Fruit fly (Drosophila melanogaster): ENCODE results near the gene IFT46.

IFT46 gene

DNA sequence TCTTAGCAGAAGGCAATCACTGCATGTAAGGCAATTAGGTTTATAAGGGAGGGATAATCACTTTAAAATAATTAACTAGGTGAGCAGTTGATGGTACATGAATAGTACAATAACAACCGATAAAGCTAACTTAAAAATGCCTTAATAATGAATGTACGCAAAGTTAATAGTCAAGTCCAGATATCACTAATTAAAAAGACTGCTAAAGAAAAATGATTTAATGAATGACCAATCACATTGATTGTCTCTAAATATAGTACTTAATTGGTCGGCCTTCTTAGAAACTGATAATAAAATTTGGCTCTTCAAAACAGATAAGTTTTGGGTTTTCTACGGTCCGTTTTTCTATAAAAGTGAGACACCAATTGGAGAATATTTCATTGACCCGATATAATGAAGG is 10.4 kb downstream of the IFT46 start, which contains the start of gene CG31789:
CG31789 (plus strand) TSS at position 380 of the 400 bp plus-strand sequence.
- no peak for TF ChIP-seq usp (GFP tag; optimal IDR thresholded peaks at IDR 0.05)
- TF ChIP-seq pan (optimal IDR thresholded peaks at IDR 0.05): no peak
- no peak for TF ChIP-seq EcR (GFP tag; optimal IDR thresholded peaks at IDR 0.05)
- no peak for TF ChIP-seq CG8478 (optimal IDR thresholded peaks at IDR 0.05)

DNA sequence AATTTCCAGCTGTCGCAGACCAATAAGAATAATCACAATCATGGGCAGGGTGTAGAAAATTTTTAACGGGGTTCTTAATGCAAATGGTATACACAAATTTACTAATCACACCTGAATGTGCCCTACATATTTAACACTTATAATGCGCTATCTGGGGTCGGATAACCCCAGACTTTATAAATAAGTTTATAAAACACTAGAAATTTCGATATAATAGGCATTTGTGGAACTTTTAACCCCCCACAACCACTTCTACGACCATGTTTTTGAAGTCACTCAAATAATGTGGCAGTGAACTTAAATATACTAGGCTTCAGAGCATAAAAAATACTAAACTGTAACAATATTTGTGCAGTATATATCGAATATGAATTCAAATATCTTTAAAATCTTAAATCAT is 10.9 kb downstream of the IFT46 start, which contains the start of gene CG10413:
CG10413 (minus strand) TSS at position 264 of the 400 bp plus-strand sequence.
- TF ChIP-seq Dll (optimal IDR thresholded peaks at IDR 0.05) (no peak), pan (optimal IDR thresholded peaks at IDR 0.05) (no peak), usp (GFP tag; optimal IDR thresholded peaks at IDR 0.05) (no peak), CG8478 (optimal IDR thresholded peaks at IDR 0.05) (no peak), psq (optimal IDR thresholded peaks at IDR 0.05) (no peak), EcR (GFP tag; optimal IDR thresholded peaks at IDR 0.05) (no peak)

DNA sequence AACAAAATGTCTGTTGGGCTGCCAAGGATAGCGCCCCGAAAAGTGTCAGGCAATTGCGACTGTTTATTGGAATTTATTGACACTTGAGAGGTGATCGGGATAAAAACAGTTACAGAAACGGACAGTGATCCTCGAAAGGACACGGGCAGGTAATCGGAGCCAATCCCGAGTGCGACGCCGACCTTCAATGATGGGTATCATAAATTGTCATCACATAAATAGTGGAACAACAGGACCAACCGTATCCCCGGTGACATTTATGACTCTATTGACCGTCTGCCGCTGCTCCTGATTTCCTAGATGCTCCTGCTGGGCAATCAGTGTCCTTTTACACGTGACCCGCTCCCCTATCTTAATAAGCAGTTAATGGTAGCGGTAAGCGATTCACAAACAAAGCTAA is 16.8 kb downstream of the IFT46 start:
- TF ChIP-seq pan (optimal IDR thresholded peaks at IDR 0.05) (no peak), CG8478 (optimal IDR thresholded peaks at IDR 0.05) (no peak), Dll (optimal IDR thresholded peaks at IDR 0.05) (no peak), usp (GFP tag; optimal IDR thresholded peaks at IDR 0.05) (no peak), psq (optimal IDR thresholded peaks at IDR 0.05) (no peak), EcR (GFP tag; optimal IDR thresholded peaks at IDR 0.05) (no peak)

DNA sequence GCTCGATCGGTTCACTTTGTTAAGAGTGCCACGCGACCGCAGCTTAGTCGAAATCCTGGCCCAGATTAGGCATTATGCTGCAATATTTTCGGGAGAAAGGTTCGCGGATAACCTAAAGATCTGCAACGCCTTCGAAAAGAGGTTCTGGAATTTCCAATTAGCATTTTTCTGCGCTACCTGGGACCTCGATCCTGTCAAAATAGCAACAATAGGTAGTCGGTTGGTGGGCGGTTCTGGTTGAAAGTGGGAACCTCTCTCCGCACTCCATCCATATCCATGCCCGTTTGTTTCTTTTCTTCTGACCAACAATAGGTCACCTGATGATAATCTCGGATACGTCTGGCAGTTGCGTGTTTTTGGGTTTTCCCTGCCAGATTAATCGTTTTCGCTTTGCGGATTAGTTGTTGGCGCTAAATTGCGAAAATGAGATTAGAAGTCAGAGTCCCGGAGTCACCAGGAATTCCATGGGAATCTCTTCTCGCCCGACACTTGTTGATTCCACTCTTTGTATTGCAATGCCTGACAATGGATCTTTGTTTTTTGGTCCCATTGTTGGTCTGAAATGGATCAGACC is 17.7 kb downstream of the IFT46 start:
- TF ChIP-seq psq (optimal IDR thresholded peaks at IDR 0.05): no peak
- no peak for TF ChIP-seq usp (GFP tag; optimal IDR thresholded peaks at IDR 0.05)
- TF ChIP-seq Dll (optimal IDR thresholded peaks at IDR 0.05): no peak
- no peak for TF ChIP-seq CG8478 (optimal IDR thresholded peaks at IDR 0.05)
- no peak for TF ChIP-seq EcR (GFP tag; optimal IDR thresholded peaks at IDR 0.05)
- TF ChIP-seq pan (optimal IDR thresholded peaks at IDR 0.05): no peak

DNA sequence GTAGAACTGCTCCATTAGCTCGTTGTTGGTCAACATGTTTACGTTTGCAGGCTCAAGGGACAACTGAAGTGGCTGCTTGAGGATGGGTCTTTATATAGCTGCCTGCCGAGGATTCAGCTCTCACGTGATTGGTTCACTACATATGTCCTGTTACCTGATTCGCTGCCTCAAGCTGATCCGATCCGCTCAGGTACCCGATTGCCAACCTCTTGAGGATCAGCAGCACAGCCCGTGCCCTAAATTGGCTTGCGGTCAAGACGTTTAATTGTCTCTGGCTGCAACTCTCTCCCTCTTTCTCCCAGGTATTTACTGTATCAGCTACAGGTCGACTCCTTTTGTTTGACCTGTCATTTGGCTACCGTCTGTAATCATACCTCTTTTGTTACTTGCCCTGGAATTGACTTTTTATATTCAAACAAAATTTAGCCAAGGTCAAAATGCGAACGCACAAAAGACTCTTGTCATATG is 19.0 kb downstream of the IFT46 start, which contains the start of gene amos:
amos (minus strand) TSS at position 51 of the 468 bp plus-strand sequence.
- TF ChIP-seq pan (optimal IDR thresholded peaks at IDR 0.05) (no peak), usp (GFP tag; optimal IDR thresholded peaks at IDR 0.05) (no peak), psq (optimal IDR thresholded peaks at IDR 0.05) (no peak), Dll (optimal IDR thresholded peaks at IDR 0.05) (no peak), CG8478 (optimal IDR thresholded peaks at IDR 0.05) (no peak), EcR (GFP tag; optimal IDR thresholded peaks at IDR 0.05) (no peak)

DNA sequence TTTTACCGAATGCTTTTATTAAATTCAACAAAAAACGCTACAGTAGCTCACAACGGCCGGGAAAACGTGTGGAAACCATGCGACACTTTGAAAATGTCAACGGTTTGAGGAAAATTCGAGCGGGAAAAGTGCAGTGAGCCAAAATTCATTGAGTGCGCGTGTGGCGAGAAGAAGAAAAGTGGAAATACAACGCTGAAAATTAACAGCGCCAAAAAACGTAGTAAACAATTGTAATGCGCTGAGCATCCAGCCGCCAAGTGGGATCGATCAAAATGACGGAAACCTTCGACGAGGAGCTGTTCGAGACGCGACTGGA is 25.0 kb downstream of the IFT46 start:
- TF ChIP-seq usp (GFP tag; optimal IDR thresholded peaks at IDR 0.05) (no peak), Dll (optimal IDR thresholded peaks at IDR 0.05) (no peak), CG8478 (optimal IDR thresholded peaks at IDR 0.05) (no peak), pan (optimal IDR thresholded peaks at IDR 0.05) (no peak), EcR (GFP tag; optimal IDR thresholded peaks at IDR 0.05) (no peak), psq (optimal IDR thresholded peaks at IDR 0.05) (no peak)

DNA sequence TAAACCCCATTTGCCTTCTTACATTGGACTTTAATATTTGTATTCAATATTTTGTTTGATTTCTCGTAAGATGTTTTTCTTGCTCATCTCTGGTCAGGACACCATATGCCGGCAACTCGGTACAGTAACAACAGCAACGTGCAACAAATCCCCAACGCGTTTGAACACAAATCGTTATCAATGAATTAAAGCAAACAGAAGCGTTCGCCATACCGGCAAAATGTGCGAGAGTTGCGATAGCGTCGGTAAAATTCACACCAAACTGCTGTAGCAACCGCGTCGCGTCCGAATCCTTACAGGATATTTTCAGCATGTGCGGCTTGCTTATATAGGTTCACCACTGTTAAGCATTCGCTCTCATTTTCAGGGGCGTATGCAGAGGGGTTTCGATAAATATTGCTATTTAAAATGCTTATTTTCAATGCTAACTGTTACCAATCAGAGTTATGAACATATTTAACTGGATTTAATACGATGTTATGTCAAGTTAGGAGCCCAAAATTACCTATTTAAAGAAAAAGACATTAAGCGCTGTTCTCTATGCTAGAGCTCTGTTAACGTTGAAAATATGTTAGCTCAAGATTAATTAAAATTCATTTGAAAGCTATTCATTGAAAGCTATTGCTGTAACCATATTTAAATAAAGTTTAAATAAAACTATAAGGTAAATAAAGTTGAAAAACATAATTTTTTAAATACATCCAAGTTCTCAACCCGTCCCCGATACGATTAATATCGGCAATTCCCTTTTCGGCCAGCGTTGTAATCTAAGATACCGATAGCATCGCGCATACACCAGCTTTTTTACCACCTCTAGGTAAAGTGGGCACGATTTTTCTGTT is 25.6 kb downstream of the IFT46 start, which contains the start of the genes Pde11 and CG15160:
Pde11 (minus strand) TSS at position 243 of the 842 bp plus-strand sequence.
CG15160 (plus strand) TSS at position 792 of the 842 bp plus-strand sequence.
- TF ChIP-seq usp (GFP tag; optimal IDR thresholded peaks at IDR 0.05): no peak

DNA sequence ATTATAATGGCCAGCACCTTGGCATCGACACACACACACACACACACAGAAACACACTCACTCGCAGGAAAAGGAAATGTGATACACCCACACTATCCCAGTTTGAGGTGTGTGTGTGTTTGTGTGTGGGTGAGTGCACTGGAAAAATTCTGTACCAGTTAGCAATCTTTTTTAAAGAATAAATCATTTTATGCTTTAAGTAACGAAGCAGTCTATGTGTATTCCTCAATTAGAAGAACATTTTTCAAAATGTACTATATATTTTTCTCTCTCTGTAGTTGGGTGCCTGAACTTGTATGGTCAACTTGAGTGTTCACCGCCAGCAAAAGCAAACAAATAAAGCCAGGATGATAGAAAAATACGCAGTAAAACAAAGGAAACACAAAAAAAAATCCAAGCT is 31.3 kb downstream of the IFT46 start:
- no peak for TF ChIP-seq pan (optimal IDR thresholded peaks at IDR 0.05)
- TF ChIP-seq CG8478 (optimal IDR thresholded peaks at IDR 0.05): no peak
- TF ChIP-seq usp (GFP tag; optimal IDR thresholded peaks at IDR 0.05): no peak
- no peak for TF ChIP-seq Dll (optimal IDR thresholded peaks at IDR 0.05)
- no peak for TF ChIP-seq psq (optimal IDR thresholded peaks at IDR 0.05)
- no peak for TF ChIP-seq EcR (GFP tag; optimal IDR thresholded peaks at IDR 0.05)

DNA sequence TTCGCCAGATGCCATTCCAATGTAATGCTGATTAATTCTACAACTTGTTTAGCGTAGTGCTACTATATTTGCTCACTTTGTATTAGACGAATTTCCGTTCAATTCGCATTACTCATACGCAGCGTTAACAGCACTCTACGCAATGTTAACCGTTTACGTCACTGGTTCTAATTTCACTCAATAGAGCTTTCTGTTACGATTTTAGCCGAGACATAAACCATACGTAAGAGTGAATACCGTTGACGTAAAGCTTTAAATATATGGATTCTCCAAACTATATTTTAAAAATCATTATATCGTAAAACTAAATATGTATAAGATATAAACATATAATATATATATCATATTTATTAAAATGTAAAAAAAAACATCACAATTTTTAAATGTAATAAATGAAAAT is 39.7 kb downstream of the IFT46 start:
- TF ChIP-seq EcR (GFP tag; optimal IDR thresholded peaks at IDR 0.05) (no peak), usp (GFP tag; optimal IDR thresholded peaks at IDR 0.05) (no peak), pan (optimal IDR thresholded peaks at IDR 0.05) (no peak), CG8478 (optimal IDR thresholded peaks at IDR 0.05) (no peak), Dll (optimal IDR thresholded peaks at IDR 0.05) (no peak), psq (optimal IDR thresholded peaks at IDR 0.05) (no peak)

DNA sequence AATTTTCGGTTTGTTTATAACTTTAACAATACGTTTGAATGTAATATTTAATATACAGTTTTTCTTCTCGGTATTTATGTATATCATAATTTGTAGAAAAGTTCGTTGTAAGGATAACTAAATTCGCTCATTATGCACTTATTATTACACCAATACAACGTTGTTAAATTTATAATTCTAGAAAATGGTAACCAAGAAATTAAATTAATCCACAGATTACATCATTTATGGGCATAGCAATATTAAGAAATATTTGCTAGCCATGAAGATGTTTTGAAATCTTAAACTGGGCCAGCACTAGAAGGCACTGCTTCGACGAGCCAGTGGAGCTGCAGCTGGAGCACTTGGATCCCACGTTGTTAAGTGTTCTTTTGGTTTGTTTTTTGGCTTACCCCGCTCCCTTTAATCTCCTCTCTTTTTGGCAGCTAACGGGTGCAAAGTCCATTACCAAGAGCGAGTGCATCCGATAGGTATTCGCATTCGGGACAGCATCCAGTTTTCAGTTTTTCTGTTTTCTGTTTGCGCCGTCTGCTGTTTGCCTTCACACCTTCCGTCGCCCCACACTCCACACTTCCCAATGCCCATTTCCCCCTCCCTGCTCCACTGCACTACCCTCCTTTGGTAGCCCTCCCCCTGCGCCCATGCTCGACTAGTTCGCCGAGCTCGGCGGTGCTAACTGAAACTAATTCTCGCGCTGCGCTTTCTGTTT is 43.3 kb downstream of the IFT46 start:
- TF ChIP-seq pan (optimal IDR thresholded peaks at IDR 0.05): peak; percentile 17
- peak in 1 of 2 experiments; percentile 39 for TF ChIP-seq EcR (GFP tag; optimal IDR thresholded peaks at IDR 0.05)
- TF ChIP-seq CG8478 (optimal IDR thresholded peaks at IDR 0.05): no peak

DNA sequence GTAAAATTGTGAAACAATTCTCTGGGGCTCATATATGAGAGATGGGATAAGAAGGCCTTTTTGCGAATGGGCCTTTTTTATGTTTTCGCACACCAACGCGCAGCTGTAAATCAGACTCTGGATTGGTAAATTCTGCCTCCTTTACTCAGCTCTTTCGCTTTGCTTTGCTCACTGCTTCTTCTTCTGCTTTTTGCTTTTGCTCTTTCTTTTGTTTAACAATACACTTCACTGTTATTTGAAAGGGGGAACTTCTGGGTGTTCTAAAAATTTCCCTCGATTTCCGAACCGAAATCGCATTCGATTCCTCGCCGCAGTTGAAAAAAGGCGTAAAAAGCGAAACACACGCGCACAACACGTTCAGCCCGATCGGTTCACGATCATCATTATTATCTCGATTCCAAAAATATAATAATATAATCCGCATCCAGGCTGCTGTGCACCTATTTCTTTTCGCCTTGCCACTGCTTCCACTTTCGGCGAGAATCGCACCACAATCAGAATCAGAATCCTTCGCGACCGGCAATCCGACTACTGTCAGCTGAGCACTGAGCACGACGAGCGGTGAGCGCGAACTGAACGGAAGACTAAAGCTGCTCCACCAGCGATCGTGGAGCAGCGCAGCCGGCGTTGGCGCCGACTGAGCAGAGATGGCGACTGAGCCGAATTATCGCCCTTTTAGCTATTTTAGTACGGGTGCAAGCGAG is 44.0 kb downstream of the IFT46 start:
- TF ChIP-seq pan (optimal IDR thresholded peaks at IDR 0.05) (no peak), CG8478 (optimal IDR thresholded peaks at IDR 0.05) (no peak), psq (optimal IDR thresholded peaks at IDR 0.05) (no peak), EcR (GFP tag; optimal IDR thresholded peaks at IDR 0.05) (no peak), usp (GFP tag; optimal IDR thresholded peaks at IDR 0.05) (no peak), Dll (optimal IDR thresholded peaks at IDR 0.05) (no peak)
